Fruit fly (Drosophila melanogaster) whole organism, embryonic: ENCODE measurements around the gene inaE.
A peak's percentile ranks its signal among the peaks of the same experiment; 100 is the strongest.

Experiments used
- Antp ChIP-seq: fragments of 200-800 bp; sonication (Bioruptor generic); optimal IDR thresholded peaks from 3 replicates; lab custom pipeline; 2016; ENCODE audit warnings: missing biosample characterization, missing genetic modification characterization
- Bdp1 ChIP-seq: fragments of 200-800 bp; sonication (Bioruptor generic); optimal IDR thresholded peaks from 3 replicates; lab custom pipeline; 2016; ENCODE audit warnings: missing biosample characterization, missing genetic modification characterization
- CG10267 ChIP-seq: fragments of 200-800 bp; sonication (Bioruptor generic); optimal IDR thresholded peaks from 2 replicates; lab custom pipeline; 2018; ENCODE audit warnings: missing biosample characterization, mild to moderate bottlenecking, missing genetic modification characterization, moderate library complexity
- CG10462 ChIP-seq: fragments of 200-800 bp; sonication (Bioruptor generic); optimal IDR thresholded peaks from 2 replicates; lab custom pipeline; 2016; ENCODE audit warnings: missing biosample characterization, missing genetic modification characterization
- CG12744 ChIP-seq: fragments of 200-800 bp; sonication (Bioruptor generic); optimal IDR thresholded peaks from 2 replicates; lab custom pipeline; 2016; ENCODE audit warnings: missing biosample characterization, missing genetic modification characterization
- CG17802 ChIP-seq: fragments of 200-800 bp; sonication (Bioruptor generic); optimal IDR thresholded peaks from 2 replicates; lab custom pipeline; 2018; ENCODE audit warnings: missing biosample characterization, mild to moderate bottlenecking, missing genetic modification characterization, moderate library complexity
- CG1832 ChIP-seq: fragments of 200-800 bp; sonication (Bioruptor generic); optimal IDR thresholded peaks from 2 replicates; lab custom pipeline; 2017; ENCODE audit warnings: missing biosample characterization, mild to moderate bottlenecking, missing genetic modification characterization, inconsistent platforms
- CG18599 ChIP-seq: fragments of 200-800 bp; sonication (Bioruptor generic); optimal IDR thresholded peaks from 3 replicates; lab custom pipeline; 2017; ENCODE audit warnings: missing biosample characterization, missing genetic modification characterization, mild to moderate bottlenecking, moderate library complexity, missing genetic modification reagents
- CG2875 ChIP-seq: fragments of 200-800 bp; sonication (Bioruptor generic); optimal IDR thresholded peaks from 2 replicates; lab custom pipeline; 2017; ENCODE audit warnings: missing biosample characterization, mild to moderate bottlenecking, missing genetic modification characterization, missing genetic modification reagents
- CG2889 ChIP-seq: fragments of 200-800 bp; sonication (Bioruptor generic); IDR thresholded peaks from 3 replicates; pipeline ENCODE4 v1.3.6; 2022; ENCODE audit warnings: missing biosample characterization, missing genetic modification characterization
- CG31224 ChIP-seq: fragments of 200-800 bp; sonication (Bioruptor generic); IDR thresholded peaks from 2 replicates; pipeline ENCODE4 v1.3.6; 2022; ENCODE audit warnings: missing biosample characterization, missing genetic modification characterization
- CG31441 ChIP-seq: fragments of 200-800 bp; sonication (Bioruptor generic); IDR thresholded peaks from 2 replicates; pipeline ENCODE4 v1.3.6; 2022; ENCODE audit warnings: missing biosample characterization, missing genetic modification characterization
- CG3407 ChIP-seq: fragments of 200-800 bp; sonication (Bioruptor generic); optimal IDR thresholded peaks from 2 replicates; lab custom pipeline; 2018; ENCODE audit warnings: missing biosample characterization, mild to moderate bottlenecking, missing genetic modification characterization
- CG43689 ChIP-seq: fragments of 200-800 bp; sonication (Bioruptor generic); IDR thresholded peaks from 2 replicates; pipeline ENCODE4 v1.3.6; 2022; ENCODE audit warnings: missing biosample characterization, missing genetic modification characterization
- CG4424 ChIP-seq: fragments of 200-800 bp; sonication (Bioruptor generic); optimal IDR thresholded peaks from 3 replicates; lab custom pipeline; 2016; ENCODE audit warnings: missing biosample characterization, missing genetic modification characterization
- CG4730 ChIP-seq: fragments of 200-800 bp; sonication (Bioruptor generic); IDR thresholded peaks from 2 replicates; pipeline ENCODE4 v1.3.6; 2022; ENCODE audit warnings: missing biosample characterization, missing genetic modification characterization
- CG6272 ChIP-seq: fragments of 200-800 bp; sonication (Bioruptor generic); IDR thresholded peaks from 2 replicates; pipeline ENCODE4 v1.3.6; 2022; ENCODE audit warnings: missing biosample characterization, missing genetic modification characterization
- CG6689 ChIP-seq: fragments of 200-800 bp; sonication (Bioruptor generic); IDR thresholded peaks from 2 replicates; pipeline ENCODE4 v1.3.6; 2022; ENCODE audit warnings: missing biosample characterization, missing genetic modification characterization
- Dip2 ChIP-seq: fragments of 200-800 bp; sonication (Bioruptor generic); IDR thresholded peaks from 2 replicates; pipeline ENCODE4 v1.3.6; 2022; ENCODE audit warnings: missing biosample characterization, missing genetic modification characterization
- Dp ChIP-seq: fragments of 200-800 bp; sonication (Bioruptor generic); optimal IDR thresholded peaks from 2 replicates; lab custom pipeline; 2018; ENCODE audit warnings: missing biosample characterization, mild to moderate bottlenecking, missing genetic modification characterization, moderate library complexity
- Fer1 ChIP-seq: fragments of 200-800 bp; sonication (Bioruptor generic); optimal IDR thresholded peaks from 2 replicates; lab custom pipeline; 2017; ENCODE audit warnings: missing biosample characterization, mild to moderate bottlenecking, missing genetic modification characterization
- HHEX ChIP-seq: fragments of 200-800 bp; sonication (Bioruptor generic); optimal IDR thresholded peaks from 3 replicates; lab custom pipeline; 2017; ENCODE audit warnings: missing biosample characterization, mild to moderate bottlenecking, missing genetic modification characterization, missing genetic modification reagents
- Hr39 ChIP-seq: fragments of >200 bp; optimal IDR thresholded peaks from 2 replicates; lab custom pipeline; 2017
- Lim3 ChIP-seq: fragments of 200-800 bp; sonication (Bioruptor generic); IDR thresholded peaks from 2 replicates; pipeline ENCODE4 v1.3.6; 2022; ENCODE audit warnings: missing biosample characterization, missing genetic modification characterization
- Lpt ChIP-seq: fragments of >200 bp; optimal IDR thresholded peaks from 2 replicates; lab custom pipeline; 2018; ENCODE audit warnings: missing biosample characterization, missing genetic modification characterization
- MESR4 ChIP-seq: fragments of 200-800 bp; sonication (Bioruptor generic); optimal IDR thresholded peaks from 2 replicates; lab custom pipeline; 2018; ENCODE audit warnings: missing biosample characterization, mild to moderate bottlenecking, missing genetic modification characterization, moderate library complexity
- Max ChIP-seq: fragments of 200-800 bp; sonication (Bioruptor generic); optimal IDR thresholded peaks from 2 replicates; lab custom pipeline; 2016; ENCODE audit warnings: missing biosample characterization, mild to moderate bottlenecking, missing genetic modification characterization
- Neu2 ChIP-seq: fragments of 200-800 bp; sonication (Bioruptor generic); optimal IDR thresholded peaks from 3 replicates; lab custom pipeline; 2016; ENCODE audit warnings: missing biosample characterization, missing genetic modification characterization, borderline replicate concordance
- Nf-YA ChIP-seq: fragments of 200-800 bp; sonication (Bioruptor generic); IDR thresholded peaks from 2 replicates; pipeline ENCODE4 v1.3.6; 2022; ENCODE audit warnings: missing biosample characterization, missing genetic modification characterization
- Nf-YB ChIP-seq: fragments of 200-800 bp; sonication (Bioruptor generic); optimal IDR thresholded peaks from 3 replicates; lab custom pipeline; 2019; ENCODE audit warnings: missing biosample characterization, mild to moderate bottlenecking, missing genetic modification characterization, moderate library complexity
- Oaz ChIP-seq: fragments of 200-800 bp; sonication (Bioruptor generic); IDR thresholded peaks from 2 replicates; pipeline ENCODE4 v1.3.6; 2022; ENCODE audit warnings: missing biosample characterization, missing genetic modification characterization
- Optix ChIP-seq: fragments of 200-800 bp; sonication (Bioruptor generic); IDR thresholded peaks from 3 replicates; pipeline ENCODE4 v1.3.6; 2022; ENCODE audit warnings: missing biosample characterization, missing genetic modification characterization
- ap ChIP-seq: fragments of 200-800 bp; sonication (Bioruptor generic); IDR thresholded peaks from 2 replicates; pipeline ENCODE4 v1.3.6; 2022; ENCODE audit warnings: missing biosample characterization, missing genetic modification characterization
- caup ChIP-seq: fragments of 200-800 bp; sonication (Bioruptor generic); optimal IDR thresholded peaks from 3 replicates; lab custom pipeline; 2017; ENCODE audit warnings: missing biosample characterization, mild to moderate bottlenecking, missing genetic modification characterization, moderate library complexity; ENCODE audit not compliant: severe bottlenecking
- chinmo ChIP-seq: fragments of 200-800 bp; sonication (Bioruptor generic); IDR thresholded peaks from 4 replicates; pipeline ENCODE4 v1.3.6; 2022; ENCODE audit warnings: missing biosample characterization, missing genetic modification characterization; ENCODE audit not compliant: partially characterized antibody
- cwo ChIP-seq: fragments of 200-800 bp; sonication (Bioruptor generic); optimal IDR thresholded peaks from 3 replicates; lab custom pipeline; 2017; ENCODE audit warnings: missing biosample characterization, missing genetic modification characterization, mild to moderate bottlenecking, moderate library complexity, missing genetic modification reagents
- danr ChIP-seq: fragments of 200-800 bp; sonication (Bioruptor generic); IDR thresholded peaks from 2 replicates; pipeline ENCODE4 v1.3.6; 2022; ENCODE audit warnings: missing biosample characterization, missing genetic modification characterization
- disco-r ChIP-seq: fragments of 200-800 bp; sonication (Bioruptor generic); optimal IDR thresholded peaks from 2 replicates; lab custom pipeline; 2016; ENCODE audit warnings: missing biosample characterization, missing genetic modification characterization
- dmrt11E ChIP-seq: fragments of 200-800 bp; sonication (Bioruptor generic); optimal IDR thresholded peaks from 3 replicates; lab custom pipeline; 2018; ENCODE audit warnings: missing biosample characterization, mild to moderate bottlenecking, missing genetic modification characterization, moderate library complexity
- dpn ChIP-seq, 2 experiments: fragments of 200-800 bp; sonication (Bioruptor generic); optimal IDR thresholded peaks; 3 replicates each; lab custom pipeline; 2016; ENCODE audit warnings: missing biosample characterization in 2 of 2, missing genetic modification characterization in 2 of 2
- gcm ChIP-seq: fragments of 200-800 bp; sonication (Bioruptor generic); optimal IDR thresholded peaks from 2 replicates; lab custom pipeline; 2019; ENCODE audit warnings: missing biosample characterization, mild to moderate bottlenecking, missing genetic modification characterization, moderate library complexity
- klu ChIP-seq: fragments of 200-800 bp; sonication (Bioruptor generic); IDR thresholded peaks from 2 replicates; pipeline ENCODE4 v1.3.6; 2022; ENCODE audit warnings: missing biosample characterization, missing genetic modification characterization
- nau ChIP-seq: fragments of 200-800 bp; sonication (Bioruptor generic); optimal IDR thresholded peaks from 3 replicates; lab custom pipeline; 2017; ENCODE audit warnings: missing biosample characterization, mild to moderate bottlenecking, missing genetic modification characterization, missing genetic modification reagents
- oc ChIP-seq: fragments of 200-800 bp; sonication (Bioruptor generic); optimal IDR thresholded peaks from 2 replicates; lab custom pipeline; 2018; ENCODE audit warnings: missing biosample characterization, mild to moderate bottlenecking, missing genetic modification characterization, moderate library complexity
- onecut ChIP-seq: fragments of 200-800 bp; sonication (Bioruptor generic); IDR thresholded peaks from 2 replicates; pipeline ENCODE4 v1.3.6; 2022; ENCODE audit warnings: missing biosample characterization, missing genetic modification characterization
- phol ChIP-seq: fragments of 200-800 bp; sonication (Bioruptor generic); optimal IDR thresholded peaks from 3 replicates; lab custom pipeline; 2018; ENCODE audit warnings: missing biosample characterization, mild to moderate bottlenecking, missing genetic modification characterization, moderate library complexity
- pzg ChIP-seq: fragments of 200-800 bp; sonication (Bioruptor generic); optimal IDR thresholded peaks from 3 replicates; lab custom pipeline; 2018; ENCODE audit warnings: missing biosample characterization, mild to moderate bottlenecking, missing genetic modification characterization, moderate library complexity
- sima ChIP-seq: fragments of 200-800 bp; sonication (Bioruptor generic); optimal IDR thresholded peaks from 2 replicates; lab custom pipeline; 2016; ENCODE audit warnings: missing biosample characterization, missing genetic modification characterization
- stwl ChIP-seq: fragments of 200-800 bp; sonication (Bioruptor generic); optimal IDR thresholded peaks from 3 replicates; lab custom pipeline; 2018; ENCODE audit warnings: missing biosample characterization, mild to moderate bottlenecking, missing genetic modification characterization, moderate library complexity
- vvl ChIP-seq: fragments of 200-800 bp; sonication (Bioruptor generic); IDR thresholded peaks from 2 replicates; pipeline ENCODE4 v1.3.6; 2022; ENCODE audit warnings: missing biosample characterization, missing genetic modification characterization
- wek ChIP-seq: fragments of 200-800 bp; sonication (Bioruptor generic); optimal IDR thresholded peaks from 3 replicates; lab custom pipeline; 2018; ENCODE audit warnings: missing biosample characterization, mild to moderate bottlenecking, missing genetic modification characterization, moderate library complexity
- zfh2 ChIP-seq: fragments of 200-800 bp; sonication (Bioruptor generic); optimal IDR thresholded peaks from 2 replicates; lab custom pipeline; 2016; ENCODE audit warnings: missing biosample characterization, missing genetic modification characterization

The inaE gene

DNA sequence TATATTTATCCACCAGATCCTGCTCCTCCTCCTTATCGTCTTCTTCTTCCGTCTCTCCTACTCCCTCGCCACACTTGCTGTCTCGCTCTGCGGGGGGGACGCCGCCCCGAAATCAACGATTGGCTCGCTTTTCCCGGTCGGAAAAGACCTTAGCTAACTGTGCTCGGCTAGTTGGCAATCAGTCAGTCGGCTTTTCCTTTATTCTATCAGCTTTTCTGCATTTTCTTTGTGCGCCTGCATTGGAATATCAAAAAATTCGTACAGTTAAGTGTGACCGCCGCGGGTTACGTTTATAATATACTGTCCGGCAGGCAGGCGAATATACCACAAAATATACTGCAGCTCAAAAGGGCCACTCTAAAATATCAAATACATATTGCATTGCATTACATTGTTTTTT lies 46.5 kb downstream of the inaE start, which contains the start of gene jub (continued):
- TF ChIP-seq Dip2 (GFP tag; lab: Robert Waterston, UW) = no peak
- no peak for TF ChIP-seq Fer1 (GFP tag; lab: Kevin White, UChicago)
- no peak for TF ChIP-seq CG18599 (GFP tag; lab: Kevin White, UChicago)
- TF ChIP-seq Nf-YB (GFP tag; lab: Kevin White, UChicago) = no peak
- TF ChIP-seq Lpt = no peak
- TF ChIP-seq CG31441 (GFP tag; lab: Robert Waterston, UW) = no peak
- no peak for TF ChIP-seq disco-r (GFP tag; lab: Kevin White, UChicago)
- peak; percentile 11 for TF ChIP-seq CG10267 (tag; lab: Kevin White, UChicago)
- TF ChIP-seq CG2889 (GFP tag; lab: Robert Waterston, UW) = no peak
- peak; percentile 85 for TF ChIP-seq stwl (tag; lab: Kevin White, UChicago)
- TF ChIP-seq CG4730 (GFP tag; lab: Robert Waterston, UW) = no peak
- TF ChIP-seq Oaz (GFP tag; lab: Robert Waterston, UW) = no peak
- TF ChIP-seq CG2875 (GFP tag; lab: Kevin White, UChicago) = no peak
- no peak for TF ChIP-seq CG6689 (GFP tag; lab: Robert Waterston, UW)
- TF ChIP-seq MESR4 (GFP tag; lab: Kevin White, UChicago) = peak; percentile 94
- TF ChIP-seq Hr39 = no peak
- TF ChIP-seq nau (GFP tag; lab: Kevin White, UChicago) = no peak
- TF ChIP-seq CG10462 = no peak
- no peak for TF ChIP-seq klu
- no peak for TF ChIP-seq chinmo (GFP tag; lab: Robert Waterston, UW)
- TF ChIP-seq phol = no peak
- TF ChIP-seq Dp (GFP tag; lab: Kevin White, UChicago) = peak; percentile 46
- TF ChIP-seq cwo (GFP tag; lab: Kevin White, UChicago) = no peak
- TF ChIP-seq Lim3 (GFP tag; lab: Robert Waterston, UW) = no peak
- no peak for TF ChIP-seq vvl
- TF ChIP-seq onecut (GFP tag; lab: Robert Waterston, UW) = no peak
- TF ChIP-seq Optix (GFP tag; lab: Robert Waterston, UW) = no peak
- TF ChIP-seq CG6272 (GFP tag; lab: Robert Waterston, UW) = no peak
- no peak for TF ChIP-seq Neu2
- no peak for TF ChIP-seq gcm (GFP tag; lab: Kevin White, UChicago)
- TF ChIP-seq Antp = no peak
- TF ChIP-seq dmrt11E (tag; lab: Kevin White, UChicago) = no peak
- no peak for TF ChIP-seq Max (GFP tag; lab: Kevin White, UChicago)
- no peak for TF ChIP-seq CG3407 (GFP tag; lab: Kevin White, UChicago)
- no peak for TF ChIP-seq zfh2 (GFP tag; lab: Kevin White, UChicago)
- TF ChIP-seq pzg (GFP tag; lab: Kevin White, UChicago) = peak; percentile 57
- no peak for TF ChIP-seq Nf-YA (GFP tag; lab: Robert Waterston, UW)
- TF ChIP-seq HHEX (GFP tag; lab: Kevin White, UChicago) = no peak
- no peak for TF ChIP-seq dpn (GFP tag; optimal IDR thresholded peaks at IDR 0.05; lab: Kevin White, UChicago)
- peak; percentile 84 for TF ChIP-seq CG1832 (GFP tag; lab: Kevin White, UChicago)
- no peak for TF ChIP-seq Bdp1
- no peak for TF ChIP-seq CG43689 (GFP tag; lab: Robert Waterston, UW)
- TF ChIP-seq caup (GFP tag; lab: Kevin White, UChicago) = no peak
- TF ChIP-seq danr (GFP tag; lab: Robert Waterston, UW) = no peak
- TF ChIP-seq CG17802 (tag; lab: Kevin White, UChicago) = no peak
- TF ChIP-seq wek (GFP tag; lab: Kevin White, UChicago) = no peak
- no peak for TF ChIP-seq CG12744
- TF ChIP-seq ap (GFP tag; lab: Robert Waterston, UW) = no peak
- TF ChIP-seq CG31224 (GFP tag; lab: Robert Waterston, UW) = no peak
- TF ChIP-seq sima (GFP tag; lab: Kevin White, UChicago) = no peak
- no peak for TF ChIP-seq CG4424 (GFP tag; lab: Kevin White, UChicago)
- TF ChIP-seq oc (tag; lab: Kevin White, UChicago) = no peak
